Worm (Caenorhabditis elegans) whole organism, late embryonic: Measurements from ENCODE around the gene dmd-8.

Experiments used
- Y22D7AL.16 ChIP-seq: sonication (generic microtip); optimal IDR thresholded peaks from 2 replicates; lab custom pipeline; 2016; ENCODE audit warnings: missing genetic modification characterization, missing compliant biosample characterization
- ama-1 ChIP-seq: fragments of 150-350 bp; optimal IDR thresholded peaks from 2 replicates; lab custom pipeline; 2014
- ceh-31 ChIP-seq: sonication (generic microtip); optimal IDR thresholded peaks from 2 replicates; lab custom pipeline; 2016; ENCODE audit warnings: missing genetic modification characterization, missing compliant biosample characterization
- ceh-9 ChIP-seq: sonication (generic microtip); optimal IDR thresholded peaks from 2 replicates; lab custom pipeline; 2016; ENCODE audit warnings: mild to moderate bottlenecking, missing genetic modification characterization, inconsistent platforms, missing compliant biosample characterization
- dmd-4 ChIP-seq: sonication (generic microtip); optimal IDR thresholded peaks from 2 replicates; lab custom pipeline; 2016; ENCODE audit warnings: borderline replicate concordance, missing genetic modification characterization, missing compliant biosample characterization
- fkh-10 ChIP-seq: fragments of 150-350 bp; optimal IDR thresholded peaks from 2 replicates; lab custom pipeline; 2014; ENCODE audit warnings: missing biosample characterization, missing genetic modification reagents, missing genetic modification characterization
- nhr-11 ChIP-seq: fragments of 150-350 bp; optimal IDR thresholded peaks from 2 replicates; lab custom pipeline; 2014; ENCODE audit warnings: missing biosample characterization, missing genetic modification characterization
- sox-4 ChIP-seq: sonication (generic microtip); optimal IDR thresholded peaks from 2 replicates; lab custom pipeline; 2017; ENCODE audit warnings: mild to moderate bottlenecking, missing genetic modification characterization, inconsistent platforms, missing compliant biosample characterization
- tbx-2 ChIP-seq: sonication (generic microtip); optimal IDR thresholded peaks from 2 replicates; lab custom pipeline; 2016; ENCODE audit warnings: missing genetic modification characterization, missing compliant biosample characterization
- unc-42 ChIP-seq: sonication (generic microtip); optimal IDR thresholded peaks from 2 replicates; lab custom pipeline; 2016; ENCODE audit warnings: missing genotype, missing genetic modification characterization, missing compliant biosample characterization

- TF ChIP-seq ceh-31 (tag; lab: Kevin White, UChicago) (no peak), Y22D7AL.16 (tag; lab: Kevin White, UChicago) (no peak), sox-4 (tag; lab: Kevin White, UChicago) (no peak), fkh-10 (GFP tag; lab: Kevin White, UChicago) (no peak), tbx-2 (no peak), ama-1 (lab: Kevin White, UChicago) (no peak), ceh-9 (tag; lab: Kevin White, UChicago) (no peak), nhr-11 (tag; lab: Kevin White, UChicago) (no peak), unc-42 (tag; lab: Kevin White, UChicago) (no peak), dmd-4 (tag; lab: Kevin White, UChicago) (no peak)
These were observed 5.0 kb downstream of the dmd-8 start for ce11 chrV:331245-331644.
